Fruit fly (Drosophila melanogaster) whole organism, embryonic: ENCODE measurements around the gene CG7781.

ENCODE experiments used
- Bteb2 ChIP-seq: fragments of 200-800 bp; sonication (Bioruptor generic); optimal IDR thresholded peaks from 2 replicates; lab custom pipeline; 2016; ENCODE audit warnings: missing biosample characterization, missing genetic modification characterization
- CG11093 ChIP-seq: fragments of 200-800 bp; sonication (Bioruptor generic); IDR thresholded peaks from 3 replicates; pipeline ENCODE4 v1.3.6; 2022; ENCODE audit warnings: missing biosample characterization, missing genetic modification characterization
- CG12236 ChIP-seq: fragments of 200-800 bp; sonication (Bioruptor generic); optimal IDR thresholded peaks from 2 replicates; lab custom pipeline; 2016; ENCODE audit warnings: missing biosample characterization, missing genetic modification characterization
- CG12769 ChIP-seq: fragments of 200-800 bp; sonication (Bioruptor generic); optimal IDR thresholded peaks from 2 replicates; lab custom pipeline; 2019; ENCODE audit warnings: missing biosample characterization, mild to moderate bottlenecking, missing genetic modification characterization, moderate library complexity
- CG13287 ChIP-seq: fragments of 200-800 bp; sonication (Bioruptor generic); IDR thresholded peaks from 2 replicates; pipeline ENCODE4 v1.3.6; 2022; ENCODE audit warnings: missing biosample characterization, missing genetic modification characterization; ENCODE audit not compliant: partially characterized antibody
- CG15011 ChIP-seq: fragments of 200-800 bp; sonication (Bioruptor generic); optimal IDR thresholded peaks from 3 replicates; lab custom pipeline; 2018; ENCODE audit warnings: missing biosample characterization, mild to moderate bottlenecking, missing genetic modification characterization
- CG15601 ChIP-seq: fragments of 200-800 bp; sonication (Bioruptor generic); optimal IDR thresholded peaks from 3 replicates; lab custom pipeline; 2019; ENCODE audit warnings: missing biosample characterization, mild to moderate bottlenecking, missing genetic modification characterization, moderate library complexity
- CG18011 ChIP-seq: fragments of 200-800 bp; sonication (Bioruptor generic); optimal IDR thresholded peaks from 2 replicates; lab custom pipeline; 2017; ENCODE audit warnings: missing biosample characterization, missing genetic modification characterization, mild to moderate bottlenecking, moderate library complexity, missing genotype
- CG2199 ChIP-seq: fragments of 200-800 bp; sonication (Bioruptor generic); IDR thresholded peaks from 3 replicates; pipeline ENCODE4 v1.3.6; 2022; ENCODE audit warnings: missing biosample characterization, missing genetic modification characterization
- CG2202 ChIP-seq: fragments of 200-800 bp; sonication (Bioruptor generic); optimal IDR thresholded peaks from 2 replicates; lab custom pipeline; 2018; ENCODE audit warnings: missing biosample characterization, mild to moderate bottlenecking, missing genetic modification characterization
- CG31224 ChIP-seq: fragments of 200-800 bp; sonication (Bioruptor generic); IDR thresholded peaks from 2 replicates; pipeline ENCODE4 v1.3.6; 2022; ENCODE audit warnings: missing biosample characterization, missing genetic modification characterization
- CG31365 ChIP-seq: fragments of 200-800 bp; sonication (Bioruptor generic); optimal IDR thresholded peaks from 2 replicates; lab custom pipeline; 2018; ENCODE audit warnings: missing biosample characterization, mild to moderate bottlenecking, missing genetic modification characterization
- CG3163 ChIP-seq: fragments of 200-800 bp; sonication (Bioruptor generic); optimal IDR thresholded peaks from 3 replicates; lab custom pipeline; 2016; ENCODE audit warnings: missing biosample characterization, missing genetic modification characterization
- CG4360 ChIP-seq: fragments of 200-800 bp; sonication (Bioruptor generic); IDR thresholded peaks from 2 replicates; pipeline ENCODE4 v1.3.6; 2022; ENCODE audit warnings: missing biosample characterization, missing genetic modification characterization
- CG6175 ChIP-seq: fragments of 200-800 bp; sonication (Bioruptor generic); IDR thresholded peaks from 3 replicates; pipeline ENCODE4 v1.3.6; 2022; ENCODE audit warnings: missing biosample characterization, missing genetic modification characterization
- CG7987 ChIP-seq: fragments of 200-800 bp; sonication (Bioruptor generic); optimal IDR thresholded peaks from 2 replicates; lab custom pipeline; 2018; ENCODE audit warnings: missing biosample characterization, mild to moderate bottlenecking, missing genetic modification characterization, moderate library complexity
- CG8478 ChIP-seq: fragments of >200 bp; optimal IDR thresholded peaks from 2 replicates; lab custom pipeline; 2018
- CHES-1-like ChIP-seq: fragments of 200-800 bp; sonication (Bioruptor generic); optimal IDR thresholded peaks from 2 replicates; lab custom pipeline; 2016; ENCODE audit warnings: missing biosample characterization, missing genetic modification characterization
- CrebB ChIP-seq: fragments of 200-800 bp; sonication (Bioruptor generic); optimal IDR thresholded peaks from 3 replicates; lab custom pipeline; 2018; ENCODE audit warnings: missing biosample characterization, mild to moderate bottlenecking, missing genetic modification characterization
- Deaf1 ChIP-seq: fragments of 200-800 bp; optimal IDR thresholded peaks from 3 replicates; lab custom pipeline; 2019; ENCODE audit warnings: missing biosample characterization, mild to moderate bottlenecking, missing genetic modification characterization, moderate library complexity
- Dek ChIP-seq: fragments of 200-800 bp; sonication (Bioruptor generic); optimal IDR thresholded peaks from 3 replicates; lab custom pipeline; 2019; ENCODE audit warnings: missing biosample characterization, mild to moderate bottlenecking, missing genetic modification characterization, moderate library complexity
- HLH3B ChIP-seq: fragments of 200-800 bp; sonication (Bioruptor generic); IDR thresholded peaks from 2 replicates; pipeline ENCODE4 v1.3.6; 2022; ENCODE audit warnings: missing biosample characterization, missing genetic modification characterization
- HLH4C ChIP-seq: fragments of 200-800 bp; sonication (Bioruptor generic); IDR thresholded peaks from 3 replicates; pipeline ENCODE4 v1.3.6; 2022; ENCODE audit warnings: missing biosample characterization, missing genetic modification characterization; ENCODE audit not compliant: partially characterized antibody
- HLHmδ ChIP-seq: fragments of 200-800 bp; sonication (Bioruptor generic); optimal IDR thresholded peaks from 2 replicates; lab custom pipeline; 2018; ENCODE audit warnings: missing biosample characterization, mild to moderate bottlenecking, missing genetic modification characterization, moderate library complexity
- HmgZ ChIP-seq: fragments of 200-800 bp; sonication (Bioruptor generic); optimal IDR thresholded peaks from 2 replicates; lab custom pipeline; 2018; ENCODE audit warnings: missing biosample characterization, mild to moderate bottlenecking, missing genetic modification characterization
- Hr39 ChIP-seq: fragments of >200 bp; optimal IDR thresholded peaks from 2 replicates; lab custom pipeline; 2017
- Mad ChIP-seq: fragments of 200-800 bp; sonication (Bioruptor generic); optimal IDR thresholded peaks from 2 replicates; lab custom pipeline; 2016; ENCODE audit warnings: missing biosample characterization, missing genetic modification characterization
- Med ChIP-seq: fragments of 200-800 bp; sonication (Bioruptor generic); peaks from one replicate; lab custom pipeline; 2016; ENCODE audit warnings: missing biosample characterization, missing genetic modification characterization, mild to moderate bottlenecking, inconsistent platforms, moderate library complexity
- NFAT ChIP-seq: fragments of 200-800 bp; sonication (Bioruptor generic); IDR thresholded peaks from 2 replicates; pipeline ENCODE4 v1.3.6; 2022; ENCODE audit warnings: missing biosample characterization, missing genetic modification characterization
- Sox102F ChIP-seq: fragments of 200-800 bp; sonication (Bioruptor generic); optimal IDR thresholded peaks from 2 replicates; lab custom pipeline; 2018; ENCODE audit warnings: missing biosample characterization, mild to moderate bottlenecking, missing genetic modification characterization, moderate library complexity
- ac ChIP-seq: fragments of 200-800 bp; sonication (Bioruptor generic); optimal IDR thresholded peaks from 3 replicates; lab custom pipeline; 2017; ENCODE audit warnings: missing biosample characterization, mild to moderate bottlenecking, missing genetic modification characterization
- cg ChIP-seq: fragments of 200-800 bp; sonication (Bioruptor generic); optimal IDR thresholded peaks from 3 replicates; lab custom pipeline; 2019; ENCODE audit warnings: missing biosample characterization, mild to moderate bottlenecking, missing genetic modification characterization, moderate library complexity
- cwo ChIP-seq: fragments of 200-800 bp; sonication (Bioruptor generic); optimal IDR thresholded peaks from 3 replicates; lab custom pipeline; 2017; ENCODE audit warnings: missing biosample characterization, missing genetic modification characterization, mild to moderate bottlenecking, moderate library complexity, missing genetic modification reagents
- dmrt11E ChIP-seq: fragments of 200-800 bp; sonication (Bioruptor generic); optimal IDR thresholded peaks from 3 replicates; lab custom pipeline; 2018; ENCODE audit warnings: missing biosample characterization, mild to moderate bottlenecking, missing genetic modification characterization, moderate library complexity
- grn ChIP-seq: fragments of 200-800 bp; sonication (Bioruptor generic); optimal IDR thresholded peaks from 3 replicates; lab custom pipeline; 2017; ENCODE audit warnings: missing biosample characterization, missing genetic modification characterization
- hb ChIP-seq: fragments of 200-800 bp; sonication (Bioruptor generic); IDR thresholded peaks from 3 replicates; pipeline ENCODE4 v1.3.6; 2022; ENCODE audit warnings: missing biosample characterization, missing genetic modification characterization; ENCODE audit not compliant: partially characterized antibody
- klu ChIP-seq: fragments of 200-800 bp; sonication (Bioruptor generic); IDR thresholded peaks from 2 replicates; pipeline ENCODE4 v1.3.6; 2022; ENCODE audit warnings: missing biosample characterization, missing genetic modification characterization
- kni ChIP-seq: fragments of 200-800 bp; sonication (Bioruptor generic); optimal IDR thresholded peaks from 3 replicates; lab custom pipeline; 2017; ENCODE audit warnings: mild to moderate bottlenecking, missing biosample characterization, missing genetic modification reagents, missing genetic modification characterization
- lbe ChIP-seq: fragments of 200-800 bp; sonication (Bioruptor generic); optimal IDR thresholded peaks from 2 replicates; lab custom pipeline; 2016; ENCODE audit warnings: missing biosample characterization, mild to moderate bottlenecking, missing genetic modification characterization
- onecut ChIP-seq: fragments of 200-800 bp; sonication (Bioruptor generic); IDR thresholded peaks from 2 replicates; pipeline ENCODE4 v1.3.6; 2022; ENCODE audit warnings: missing biosample characterization, missing genetic modification characterization
- otp ChIP-seq: fragments of 200-800 bp; sonication (Bioruptor generic); IDR thresholded peaks from 3 replicates; pipeline ENCODE4, ENCODE4 v1.3.6; 2022; ENCODE audit warnings: missing biosample characterization, missing genetic modification characterization
- pfk ChIP-seq: fragments of 200-800 bp; sonication (Bioruptor generic); optimal IDR thresholded peaks from 2 replicates; lab custom pipeline; 2018; ENCODE audit warnings: missing biosample characterization, mild to moderate bottlenecking, missing genetic modification characterization, moderate library complexity
- pnt ChIP-seq: fragments of 200-800 bp; sonication (Bioruptor generic); optimal IDR thresholded peaks from 3 replicates; lab custom pipeline; 2016; ENCODE audit warnings: missing biosample characterization, missing genetic modification characterization
- run ChIP-seq: fragments of 200-800 bp; sonication (Bioruptor generic); optimal IDR thresholded peaks from 3 replicates; lab custom pipeline; 2018; ENCODE audit warnings: missing biosample characterization, mild to moderate bottlenecking, missing genetic modification characterization
- sc ChIP-seq, 3 experiments: fragments of >200 bp in 2 of 3; fragments of 200-800 bp in 1 of 3; sonication (Bioruptor generic) in 1 of 3; optimal IDR thresholded peaks; 2 replicates in 2 of 3; 3 replicates in 1 of 3; lab custom pipeline; 2017; ENCODE audit warnings: mild to moderate bottlenecking in 1 of 3, missing biosample characterization in 1 of 3, missing genetic modification characterization in 1 of 3, missing genetic modification reagents in 1 of 3
- sna ChIP-seq: fragments of 200-800 bp; sonication (Bioruptor generic); IDR thresholded peaks from 2 replicates; pipeline ENCODE4 v1.3.6; 2022; ENCODE audit warnings: missing biosample characterization, missing genetic modification characterization; ENCODE audit not compliant: partially characterized antibody
- ssp ChIP-seq: fragments of 200-800 bp; sonication (Bioruptor generic); IDR thresholded peaks from 2 replicates; pipeline ENCODE4 v1.3.6; 2022; ENCODE audit warnings: missing biosample characterization, missing genetic modification characterization
- tio ChIP-seq: fragments of 200-800 bp; sonication (Bioruptor generic); optimal IDR thresholded peaks from 2 replicates; lab custom pipeline; 2017; ENCODE audit warnings: missing biosample characterization, missing genetic modification characterization, inconsistent platforms
- twi ChIP-seq: fragments of 200-800 bp; optimal IDR thresholded peaks from 2 replicates; lab custom pipeline; 2019; ENCODE audit warnings: missing biosample characterization, mild to moderate bottlenecking, missing genetic modification characterization, moderate library complexity
- unpg ChIP-seq: fragments of 200-800 bp; sonication (Bioruptor generic); optimal IDR thresholded peaks from 3 replicates; lab custom pipeline; 2018; ENCODE audit warnings: missing biosample characterization, mild to moderate bottlenecking, missing genetic modification characterization, moderate library complexity
- wek ChIP-seq: fragments of 200-800 bp; sonication (Bioruptor generic); optimal IDR thresholded peaks from 3 replicates; lab custom pipeline; 2018; ENCODE audit warnings: missing biosample characterization, mild to moderate bottlenecking, missing genetic modification characterization, moderate library complexity

CG7781 gene

DNA sequence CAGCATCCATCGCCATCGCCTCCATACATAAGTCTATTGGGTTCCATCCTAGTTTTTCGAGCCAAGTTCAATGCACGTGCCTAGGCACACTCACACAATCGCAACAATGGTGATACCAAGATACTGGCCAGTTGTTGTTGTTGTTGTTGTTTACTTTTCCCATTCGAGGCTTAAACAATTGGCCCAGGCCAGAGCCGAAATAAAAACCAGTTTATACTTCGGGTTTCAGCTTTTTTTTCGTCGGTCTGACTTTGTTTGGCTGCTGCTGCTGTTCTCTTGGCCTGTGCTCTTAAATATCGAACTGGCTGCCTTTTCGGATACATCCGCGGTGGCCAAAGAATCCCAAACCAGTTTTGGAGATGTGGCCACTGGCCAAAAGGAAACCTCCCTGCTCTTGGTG lies 45.0 kb downstream of the CG7781 start (continued):
- 0 out of 3 replicates have a peak, but pooled peaks have one; percentile 26 for TF ChIP-seq CG6175
- no peak for TF ChIP-seq CG12236 (GFP tag; lab: Kevin White, UChicago)
- no peak for TF ChIP-seq CG31365 (tag; lab: Kevin White, UChicago)
- TF ChIP-seq Hr39 = no peak
- TF ChIP-seq CHES-1-like (GFP tag; lab: Kevin White, UChicago) = no peak
- peak; percentile 87 for TF ChIP-seq CG3163
- no peak for TF ChIP-seq tio (GFP tag; lab: Kevin White, UChicago)
- TF ChIP-seq HLHmδ (GFP tag; lab: Kevin White, UChicago) = peak; percentile 25
- no peak for TF ChIP-seq CG7987 (GFP tag; lab: Kevin White, UChicago)
- TF ChIP-seq Mad (GFP tag; lab: Kevin White, UChicago) = no peak
- TF ChIP-seq pfk = no peak
- TF ChIP-seq onecut (GFP tag; lab: Robert Waterston, UW) = peak; percentile 79; the same call in 1 of the 2 replicates
- peak; percentile 21 for TF ChIP-seq lbe (GFP tag; lab: Kevin White, UChicago)
- no peak for TF ChIP-seq CG15601
- no peak for TF ChIP-seq grn (GFP tag; lab: Kevin White, UChicago)
- TF ChIP-seq hb = no peak
- no peak for TF ChIP-seq CG2202 (tag; lab: Kevin White, UChicago)
- TF ChIP-seq sc (optimal IDR thresholded peaks at IDR 0.05; lab: Kevin White, UChicago) = no peak
- TF ChIP-seq sc (GFP tag; optimal IDR thresholded peaks at IDR 0.05; lab: Kevin White, UChicago) = no peak
- TF ChIP-seq dmrt11E (tag; lab: Kevin White, UChicago) = no peak
- no peak for TF ChIP-seq CG8478 (lab: Kevin White, UChicago)
- TF ChIP-seq Deaf1 (tag; lab: Kevin White, UChicago) = peak; percentile 84
- TF ChIP-seq ac (GFP tag; lab: Kevin White, UChicago) = no peak
- TF ChIP-seq klu (GFP tag; lab: Robert Waterston, UW) = no peak
- no peak for TF ChIP-seq unpg
- TF ChIP-seq Dek = no peak
- TF ChIP-seq pnt (GFP tag; lab: Kevin White, UChicago) = no peak
- TF ChIP-seq wek (GFP tag; lab: Kevin White, UChicago) = no peak
- no peak for TF ChIP-seq sna (GFP tag; lab: Robert Waterston, UW)
- TF ChIP-seq Sox102F (GFP tag; lab: Kevin White, UChicago) = no peak
- TF ChIP-seq NFAT (GFP tag; lab: Robert Waterston, UW) = no peak
- peak; percentile 15; the same call in 1 of the 2 replicates for TF ChIP-seq CG13287 (GFP tag; lab: Robert Waterston, UW)
- no peak for TF ChIP-seq CrebB (tag; lab: Kevin White, UChicago)
- no peak for TF ChIP-seq CG15011 (GFP tag; lab: Kevin White, UChicago)
- no peak for TF ChIP-seq ssp (GFP tag; lab: Robert Waterston, UW)
- peak; percentile 28 for TF ChIP-seq Med
- no peak for TF ChIP-seq CG31224 (GFP tag; lab: Robert Waterston, UW)
- TF ChIP-seq CG12769 = peak; percentile 44
- peak; percentile 93 for TF ChIP-seq CG4360
- no peak for TF ChIP-seq HmgZ
- no peak for TF ChIP-seq Bteb2
- TF ChIP-seq otp (GFP tag; lab: Robert Waterston, UW) = no peak
- no peak for TF ChIP-seq CG18011 (GFP tag; lab: Kevin White, UChicago)
- TF ChIP-seq cg = peak; percentile 59
- TF ChIP-seq kni = peak; percentile 88
- TF ChIP-seq run (tag; lab: Kevin White, UChicago) = no peak
- no peak for TF ChIP-seq CG11093 (GFP tag; lab: Robert Waterston, UW)
- no peak for TF ChIP-seq CG2199
- TF ChIP-seq HLH4C (GFP tag; lab: Robert Waterston, UW) = no peak
- no peak for TF ChIP-seq HLH3B (GFP tag; lab: Robert Waterston, UW)
- TF ChIP-seq twi (tag; lab: Kevin White, UChicago) = no peak
- TF ChIP-seq cwo (GFP tag; lab: Kevin White, UChicago) = peak; percentile 60
